Worm (Caenorhabditis elegans) whole organism, late embryonic: Measurements from ENCODE around the gene nsy-1.
A peak's percentile ranks its signal among the peaks of the same experiment; 100 is the strongest.

Experiments
- C08G9.2 ChIP-seq: sonication (generic microtip); optimal IDR thresholded peaks from 2 replicates; lab custom pipeline; 2016; ENCODE audit warnings: mild to moderate bottlenecking, missing genetic modification characterization, moderate library complexity, missing compliant biosample characterization
- K02D7.2 ChIP-seq: sonication (generic microtip); optimal IDR thresholded peaks from 2 replicates; lab custom pipeline; 2017; ENCODE audit warnings: mild to moderate bottlenecking, missing genetic modification characterization, missing compliant biosample characterization
- K09A11.1 ChIP-seq: sonication (generic microtip); optimal IDR thresholded peaks from 2 replicates; lab custom pipeline; 2017; ENCODE audit warnings: antibody characterized with exemption, mild to moderate bottlenecking, missing genetic modification characterization, missing compliant biosample characterization; ENCODE audit not compliant: insufficient read depth
- T23F11.4 ChIP-seq: fragments of 200-800 bp; sonication (Bioruptor generic); optimal IDR thresholded peaks from 2 replicates; lab custom pipeline; 2018; ENCODE audit warnings: mild to moderate bottlenecking, missing genetic modification characterization, missing compliant biosample characterization
- Y22D7AL.16 ChIP-seq: sonication (generic microtip); optimal IDR thresholded peaks from 2 replicates; lab custom pipeline; 2016; ENCODE audit warnings: missing genetic modification characterization, missing compliant biosample characterization
- ama-1 ChIP-seq: fragments of 150-350 bp; optimal IDR thresholded peaks from 2 replicates; lab custom pipeline; 2014
- ceh-14 ChIP-seq: sonication (generic microtip); optimal IDR thresholded peaks from 2 replicates; lab custom pipeline; 2016; ENCODE audit warnings: missing genotype, missing genetic modification characterization, missing compliant biosample characterization
- ceh-18 ChIP-seq: sonication (generic microtip); optimal IDR thresholded peaks from 2 replicates; lab custom pipeline; 2016; ENCODE audit warnings: missing genetic modification characterization, missing compliant biosample characterization
- ceh-24 ChIP-seq: sonication (generic microtip); optimal IDR thresholded peaks from 2 replicates; lab custom pipeline; 2016; ENCODE audit warnings: mild to moderate bottlenecking, missing genetic modification characterization, missing compliant biosample characterization
- ceh-30 ChIP-seq: fragments of 150-350 bp; optimal IDR thresholded peaks from 2 replicates; lab custom pipeline; 2014; ENCODE audit warnings: missing biosample characterization, missing genetic modification characterization
- ceh-34 ChIP-seq: sonication (generic microtip); optimal IDR thresholded peaks from 2 replicates; lab custom pipeline; 2016; ENCODE audit warnings: mild to moderate bottlenecking, missing genetic modification characterization, missing compliant biosample characterization
- ceh-45 ChIP-seq: fragments of 200-800 bp; sonication (Bioruptor generic); IDR thresholded peaks from 2 replicates; pipeline ENCODE4 v1.3.6; 2022; ENCODE audit warnings: missing genetic modification reagents, missing genetic modification characterization, missing compliant biosample characterization
- ceh-48 ChIP-seq: sonication (generic microtip); optimal IDR thresholded peaks from 2 replicates; lab custom pipeline; 2016; ENCODE audit warnings: missing genetic modification characterization, inconsistent platforms, missing compliant biosample characterization
- ceh-9 ChIP-seq: sonication (generic microtip); optimal IDR thresholded peaks from 2 replicates; lab custom pipeline; 2016; ENCODE audit warnings: mild to moderate bottlenecking, missing genetic modification characterization, inconsistent platforms, missing compliant biosample characterization
- che-1 ChIP-seq: sonication (generic microtip); optimal IDR thresholded peaks from 2 replicates; lab custom pipeline; 2016; ENCODE audit warnings: mild to moderate bottlenecking, missing genetic modification characterization, missing compliant biosample characterization
- dmd-4 ChIP-seq: sonication (generic microtip); optimal IDR thresholded peaks from 2 replicates; lab custom pipeline; 2016; ENCODE audit warnings: borderline replicate concordance, missing genetic modification characterization, missing compliant biosample characterization
- dve-1 ChIP-seq: sonication (generic microtip); optimal IDR thresholded peaks from 2 replicates; lab custom pipeline; 2017; ENCODE audit warnings: antibody characterized with exemption, mild to moderate bottlenecking, missing genetic modification characterization, missing compliant biosample characterization
- elt-2 ChIP-seq: sonication (generic microtip); optimal IDR thresholded peaks from 2 replicates; lab custom pipeline; 2016; ENCODE audit warnings: missing genetic modification reagents, missing genetic modification characterization, missing compliant biosample characterization
- eyg-1 ChIP-seq: sonication (generic microtip); optimal IDR thresholded peaks from 2 replicates; lab custom pipeline; 2016; ENCODE audit warnings: missing genotype, missing genetic modification characterization, missing compliant biosample characterization
- fax-1 ChIP-seq: sonication (generic microtip); optimal IDR thresholded peaks from 2 replicates; lab custom pipeline; 2016; ENCODE audit warnings: missing genotype, missing genetic modification characterization, missing compliant biosample characterization
- fkh-10 ChIP-seq: fragments of 150-350 bp; optimal IDR thresholded peaks from 2 replicates; lab custom pipeline; 2014; ENCODE audit warnings: missing biosample characterization, missing genetic modification reagents, missing genetic modification characterization
- fkh-6 ChIP-seq: sonication (generic microtip); optimal IDR thresholded peaks from 2 replicates; lab custom pipeline; 2016; ENCODE audit warnings: missing genetic modification characterization, missing compliant biosample characterization
- gmeb-2 ChIP-seq: sonication (generic microtip); optimal IDR thresholded peaks from 2 replicates; lab custom pipeline; 2016; ENCODE audit warnings: missing genetic modification characterization, inconsistent platforms, missing compliant biosample characterization
- hlh-15 ChIP-seq: sonication (generic microtip); optimal IDR thresholded peaks from 2 replicates; lab custom pipeline; 2016; ENCODE audit warnings: missing genetic modification characterization, missing compliant biosample characterization
- hlh-30 ChIP-seq: sonication (generic microtip); optimal IDR thresholded peaks from 2 replicates; lab custom pipeline; 2017; ENCODE audit warnings: antibody characterized with exemption, missing genetic modification characterization, missing compliant biosample characterization; ENCODE audit not compliant: insufficient read depth
- hlh-6 ChIP-seq: sonication (generic microtip); optimal IDR thresholded peaks from 2 replicates; lab custom pipeline; 2016; ENCODE audit warnings: missing genotype, missing genetic modification characterization, missing compliant biosample characterization
- hlh-8 ChIP-seq: sonication (generic microtip); optimal IDR thresholded peaks from 2 replicates; lab custom pipeline; 2016; ENCODE audit warnings: missing genotype, missing genetic modification characterization, missing compliant biosample characterization
- lim-6 ChIP-seq: sonication (generic microtip); optimal IDR thresholded peaks from 2 replicates; lab custom pipeline; 2016; ENCODE audit warnings: missing genetic modification characterization, missing compliant biosample characterization
- lin-11 ChIP-seq: fragments of 200-800 bp; sonication (Bioruptor generic); optimal IDR thresholded peaks from 2 replicates; lab custom pipeline; 2018; ENCODE audit warnings: mild to moderate bottlenecking, missing genetic modification characterization, missing compliant biosample characterization
- madf-2 ChIP-seq: sonication (generic microtip); optimal IDR thresholded peaks from 2 replicates; lab custom pipeline; 2017; ENCODE audit warnings: missing genetic modification characterization, missing compliant biosample characterization
- nfya-1 ChIP-seq: sonication (generic microtip); optimal IDR thresholded peaks from 2 replicates; lab custom pipeline; 2017; ENCODE audit warnings: missing genetic modification characterization, mild to moderate bottlenecking, missing compliant biosample characterization, antibody characterized with exemption, moderate library complexity
- nhr-11 ChIP-seq: fragments of 150-350 bp; optimal IDR thresholded peaks from 2 replicates; lab custom pipeline; 2014; ENCODE audit warnings: missing biosample characterization, missing genetic modification characterization
- nhr-232 ChIP-seq: sonication (generic microtip); optimal IDR thresholded peaks from 2 replicates; lab custom pipeline; 2016; ENCODE audit warnings: missing genetic modification characterization, missing compliant biosample characterization
- odd-2 ChIP-seq: sonication (generic microtip); optimal IDR thresholded peaks from 2 replicates; lab custom pipeline; 2017; ENCODE audit warnings: antibody characterized with exemption, mild to moderate bottlenecking, missing genetic modification characterization, missing compliant biosample characterization
- pat-9 ChIP-seq: fragments of 200-800 bp; sonication (Bioruptor generic); optimal IDR thresholded peaks from 2 replicates; lab custom pipeline; 2018; ENCODE audit warnings: mild to moderate bottlenecking, missing genetic modification characterization, moderate library complexity, missing compliant biosample characterization
- pha-2 ChIP-seq: sonication (generic microtip); optimal IDR thresholded peaks from 2 replicates; lab custom pipeline; 2017; ENCODE audit warnings: mild to moderate bottlenecking, missing genetic modification characterization, missing compliant biosample characterization
- pqm-1 ChIP-seq: sonication (generic microtip); optimal IDR thresholded peaks from 2 replicates; lab custom pipeline; 2016; ENCODE audit warnings: missing genetic modification characterization, missing compliant biosample characterization
- ref-2 ChIP-seq: sonication (generic microtip); optimal IDR thresholded peaks from 2 replicates; lab custom pipeline; 2016; ENCODE audit warnings: missing genetic modification characterization, missing compliant biosample characterization
- sox-4 ChIP-seq: sonication (generic microtip); optimal IDR thresholded peaks from 2 replicates; lab custom pipeline; 2017; ENCODE audit warnings: mild to moderate bottlenecking, missing genetic modification characterization, inconsistent platforms, missing compliant biosample characterization
- syd-9 ChIP-seq: sonication (generic microtip); optimal IDR thresholded peaks from 2 replicates; lab custom pipeline; 2016; ENCODE audit warnings: mild to moderate bottlenecking, missing genetic modification characterization, moderate library complexity, missing compliant biosample characterization
- tbx-2 ChIP-seq: sonication (generic microtip); optimal IDR thresholded peaks from 2 replicates; lab custom pipeline; 2016; ENCODE audit warnings: missing genetic modification characterization, missing compliant biosample characterization
- tbx-7 ChIP-seq: sonication (generic microtip); optimal IDR thresholded peaks from 2 replicates; lab custom pipeline; 2016; ENCODE audit warnings: missing genotype, missing genetic modification characterization, missing compliant biosample characterization
- unc-42 ChIP-seq: sonication (generic microtip); optimal IDR thresholded peaks from 2 replicates; lab custom pipeline; 2016; ENCODE audit warnings: missing genotype, missing genetic modification characterization, missing compliant biosample characterization
- unc-55 ChIP-seq: sonication (generic microtip); optimal IDR thresholded peaks from 2 replicates; lab custom pipeline; 2017; ENCODE audit warnings: missing biosample characterization, missing genetic modification reagents, missing genetic modification characterization
- zip-5 ChIP-seq: sonication (generic microtip); optimal IDR thresholded peaks from 2 replicates; lab custom pipeline; 2016; ENCODE audit warnings: missing genetic modification characterization, missing compliant biosample characterization

Gene nsy-1

DNA sequence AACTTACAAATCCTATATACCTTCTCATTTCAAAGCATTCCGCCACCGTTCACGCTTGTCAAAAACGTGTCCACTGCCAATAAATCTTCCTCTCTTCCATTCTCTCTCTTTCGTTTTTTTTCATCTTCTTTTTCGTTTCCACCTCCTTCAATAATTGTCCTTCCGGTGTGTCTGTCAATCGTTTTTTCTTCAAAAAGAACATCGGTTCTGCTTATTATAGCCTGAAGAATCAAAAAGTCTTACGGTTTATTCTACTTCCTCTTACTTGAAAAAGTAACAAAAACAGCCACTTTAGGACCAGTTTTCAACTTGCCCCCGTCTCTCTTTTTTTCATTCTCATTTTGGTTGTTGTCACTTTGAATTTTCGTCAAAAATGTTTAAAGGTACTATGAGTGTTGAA lies 26.7 kb downstream of the nsy-1 start:
- TF ChIP-seq gmeb-2 (tag; lab: Kevin White, UChicago) (no peak), K02D7.2 (tag; lab: Kevin White, UChicago) (no peak), unc-42 (no peak), T23F11.4 (GFP tag; lab: Kevin White, UChicago) (no peak), hlh-8 (tag; lab: Kevin White, UChicago) (no peak), nhr-232 (tag; lab: Kevin White, UChicago) (no peak), lim-6 (tag; lab: Kevin White, UChicago) (no peak), ama-1 (no peak), ceh-34 (no peak), lin-11 (tag; lab: Kevin White, UChicago) (no peak), dmd-4 (tag; lab: Kevin White, UChicago) (no peak)

DNA sequence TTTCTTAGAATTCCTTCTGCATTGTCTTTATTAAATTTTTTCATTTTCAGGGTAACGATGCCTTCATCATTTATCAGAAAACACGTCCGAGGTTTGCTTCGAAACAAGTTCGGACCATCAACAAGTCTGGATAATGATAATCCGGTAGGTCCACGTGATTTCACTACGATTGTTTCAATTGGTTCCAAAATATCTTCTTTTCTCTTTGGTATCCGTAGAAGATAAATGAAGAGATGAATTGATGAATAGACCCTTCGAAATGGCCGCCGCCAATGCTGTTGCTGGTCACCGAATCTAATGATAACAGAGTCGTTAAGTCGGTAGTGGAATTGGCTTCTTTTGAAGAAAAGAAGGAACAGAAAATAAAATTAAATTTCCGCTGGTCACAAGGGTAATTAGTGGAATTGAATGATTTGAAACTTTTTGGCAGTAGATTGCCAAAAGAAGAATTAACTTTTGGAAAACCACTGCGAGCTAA lies 27.3 kb downstream of the nsy-1 start, which contains the start of gene F33G12.6:
Gene F33G12.6 (plus strand): TSS at position 51 of the 478 bp plus-strand sequence.
- no peak for TF ChIP-seq madf-2 (tag; lab: Kevin White, UChicago)
- no peak for TF ChIP-seq pqm-1 (tag; lab: Kevin White, UChicago)
- no peak for TF ChIP-seq hlh-6 (tag; lab: Kevin White, UChicago)
- no peak for TF ChIP-seq eyg-1 (tag; lab: Kevin White, UChicago)
- TF ChIP-seq ref-2 (tag; lab: Kevin White, UChicago): no peak
- TF ChIP-seq ceh-18 (tag; lab: Kevin White, UChicago): no peak
- TF ChIP-seq nhr-11 (tag; lab: Kevin White, UChicago): no peak
- no peak for TF ChIP-seq elt-2
- TF ChIP-seq hlh-8 (tag; lab: Kevin White, UChicago): no peak
- no peak for TF ChIP-seq ceh-34
- TF ChIP-seq dve-1: no peak
- TF ChIP-seq ama-1: no peak

DNA sequence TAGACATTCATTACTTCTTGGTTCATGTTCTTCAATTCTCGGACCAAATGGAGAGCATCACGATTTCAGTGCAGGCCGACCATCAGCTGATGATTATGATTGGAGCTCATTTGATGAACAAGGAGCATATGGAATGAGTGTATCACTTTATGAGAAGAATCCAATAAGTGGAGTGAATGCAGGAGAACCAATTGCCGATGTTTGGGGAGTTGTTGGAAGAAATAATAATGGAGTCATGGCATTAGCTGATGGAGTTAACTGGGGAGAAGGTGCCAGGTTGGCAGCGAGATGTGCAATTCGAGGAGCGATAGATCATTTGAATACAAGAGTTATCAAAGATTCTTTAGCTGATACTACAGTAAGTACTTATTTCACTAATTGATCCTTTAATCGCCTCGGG lies 28.2 kb downstream of the nsy-1 start:
- TF ChIP-seq lin-11 (tag; lab: Kevin White, UChicago) (no peak), tbx-7 (tag; lab: Kevin White, UChicago) (no peak), hlh-30 (tag; lab: Kevin White, UChicago) (no peak), syd-9 (tag; lab: Kevin White, UChicago) (no peak)
- TF ChIP-seq, all 69 proteins: peak for 0

DNA sequence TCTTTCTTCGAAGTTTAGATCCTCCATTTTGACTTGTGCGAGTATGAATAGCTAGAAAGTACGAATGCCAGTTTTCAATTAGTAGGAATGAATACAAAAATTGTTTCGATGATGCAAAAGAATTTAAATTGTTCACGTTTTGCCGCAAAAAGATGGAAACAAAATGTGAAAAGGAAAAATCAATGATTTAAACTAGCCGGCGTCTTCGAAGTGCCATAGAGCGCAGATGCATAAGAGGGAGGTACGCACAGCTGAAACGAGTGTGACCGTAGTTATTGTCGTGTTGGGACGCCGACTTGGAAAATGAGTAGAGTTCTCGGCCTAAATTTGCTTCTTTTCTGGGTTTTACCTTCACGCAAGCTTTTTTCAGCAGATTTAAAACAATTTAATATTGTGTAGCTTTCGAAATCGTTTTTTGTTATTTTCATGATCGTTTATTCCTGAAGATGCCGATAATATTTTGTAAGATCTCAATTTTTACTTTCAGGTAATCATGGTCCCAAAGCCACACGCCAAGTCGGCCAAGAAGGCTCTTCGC lies 32.6 kb downstream of the nsy-1 start, which contains the start of the genes ify-1 and rpl-22:
Gene ify-1 (minus strand): TSS at position 51 of the 538 bp plus-strand sequence.
Gene rpl-22 (plus strand): TSS at position 488 of the 538 bp plus-strand sequence.
- TF ChIP-seq hlh-6 (tag; lab: Kevin White, UChicago) (no peak), K09A11.1 (tag; lab: Kevin White, UChicago) (peak; percentile 4), eyg-1 (tag; lab: Kevin White, UChicago) (no peak), tbx-2 (peak; percentile 70), pha-2 (tag; lab: Kevin White, UChicago) (no peak), unc-42 (peak; percentile 82), zip-5 (peak; percentile 3), pat-9 (tag; lab: Kevin White, UChicago) (no peak), dve-1 (peak; percentile 82), ceh-9 (tag; lab: Kevin White, UChicago) (no peak), nhr-11 (tag; lab: Kevin White, UChicago) (no peak), fkh-10 (GFP tag; lab: Kevin White, UChicago) (no peak), ceh-48 (tag; lab: Kevin White, UChicago) (peak; percentile 97), sox-4 (tag; lab: Kevin White, UChicago) (peak; percentile 35), C08G9.2 (tag; lab: Kevin White, UChicago) (peak; percentile 54), elt-2 (peak; percentile 99), odd-2 (tag; lab: Kevin White, UChicago) (no peak), ceh-14 (no peak), fax-1 (tag; lab: Kevin White, UChicago) (peak; percentile 22), ceh-45 (GFP tag; lab: Robert Waterston, UW) (no peak), ceh-24 (no peak), nfya-1 (tag; lab: Kevin White, UChicago) (peak; percentile 97), che-1 (tag; lab: Kevin White, UChicago) (no peak), Y22D7AL.16 (tag; lab: Kevin White, UChicago) (no peak), unc-55 (GFP tag; lab: Kevin White, UChicago) (peak; percentile 71), hlh-15 (no peak), lin-11 (tag; lab: Kevin White, UChicago) (no peak), fkh-6 (tag; lab: Kevin White, UChicago) (no peak), ceh-30 (tag; lab: Kevin White, UChicago) (peak; percentile 66), gmeb-2 (tag; lab: Kevin White, UChicago) (no peak), ref-2 (tag; lab: Kevin White, UChicago) (peak; percentile 71), tbx-7 (tag; lab: Kevin White, UChicago) (no peak)
